Worm (Caenorhabditis elegans): ENCODE measurements around the gene C28A5.2.
"Not testable (repeated sequence)": the region's sequence is repeated elsewhere in the genome, so short reads cannot be mapped to it uniquely, and the experiment has no call there.

DNA sequence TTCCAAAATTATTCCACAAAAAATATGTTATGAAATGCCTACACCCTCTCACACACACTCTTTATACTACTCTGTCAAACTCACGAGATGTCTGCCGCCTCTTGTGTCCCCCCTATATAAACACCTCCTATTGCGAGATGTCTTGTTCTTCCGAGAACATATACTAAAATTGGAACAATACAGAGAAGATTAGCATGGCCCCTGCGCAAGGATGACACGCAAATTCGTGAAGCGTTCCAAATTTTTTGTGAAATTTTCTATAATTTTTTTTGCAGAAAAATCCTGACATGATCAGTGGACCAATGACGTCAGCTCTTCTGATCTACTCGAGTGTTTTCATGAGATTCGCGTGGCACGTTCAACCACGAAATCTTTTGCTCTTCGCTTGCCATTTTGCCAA, 25.3 kb downstream of the C28A5.2 start:
- TF ChIP-seq pax-3, mdl-1, sptf-1, nhr-76 (tag; optimal IDR thresholded peaks at IDR 0.05): not testable (repeated sequence)
- peak; percentile 10 for TF ChIP-seq lir-3 (tag; optimal IDR thresholded peaks at IDR 0.05; ENCODE audit: poor library complexity)

All from whole organism, L1 larva.